Fruit fly (Drosophila melanogaster) whole organism, embryonic: Measurements from ENCODE around the gene Pebp1.

Experiments
- Atf-2 ChIP-seq: fragments of 200-800 bp; sonication (Bioruptor generic); optimal IDR thresholded peaks from 2 replicates; lab custom pipeline; 2016; ENCODE audit warnings: missing biosample characterization, missing genetic modification characterization
- Atf6 ChIP-seq: fragments of 200-800 bp; sonication (Bioruptor generic); IDR thresholded peaks from 2 replicates; pipeline ENCODE4 v1.3.6; 2022; ENCODE audit warnings: missing biosample characterization, missing genetic modification characterization
- BEAF-32 ChIP-seq: fragments of 200-800 bp; sonication (Bioruptor generic); optimal IDR thresholded peaks from 3 replicates; lab custom pipeline; 2017; ENCODE audit warnings: missing biosample characterization, missing genetic modification characterization, mild to moderate bottlenecking, moderate library complexity, missing genetic modification reagents
- Blimp-1 ChIP-seq: fragments of 200-800 bp; sonication (Bioruptor generic); optimal IDR thresholded peaks from 3 replicates; lab custom pipeline; 2018; ENCODE audit warnings: missing biosample characterization, missing genetic modification characterization, mild to moderate bottlenecking, moderate library complexity, missing genetic modification reagents
- BtbVII ChIP-seq: fragments of 200-800 bp; sonication (Bioruptor generic); optimal IDR thresholded peaks from 3 replicates; lab custom pipeline; 2017; ENCODE audit warnings: missing biosample characterization, mild to moderate bottlenecking, missing genetic modification characterization
- CG12659 ChIP-seq: fragments of 200-800 bp; sonication (Bioruptor generic); optimal IDR thresholded peaks from 3 replicates; lab custom pipeline; 2017; ENCODE audit warnings: mild to moderate bottlenecking, missing biosample characterization, missing genetic modification reagents, missing genetic modification characterization
- CG2116 ChIP-seq: fragments of 200-800 bp; sonication (Bioruptor generic); optimal IDR thresholded peaks from 3 replicates; lab custom pipeline; 2018; ENCODE audit warnings: missing biosample characterization, mild to moderate bottlenecking, missing genetic modification characterization
- CG2678 ChIP-seq: fragments of 200-800 bp; sonication (Bioruptor generic); optimal IDR thresholded peaks from 3 replicates; lab custom pipeline; 2019; ENCODE audit warnings: missing biosample characterization, mild to moderate bottlenecking, missing genetic modification characterization, moderate library complexity
- CG31365 ChIP-seq: fragments of 200-800 bp; sonication (Bioruptor generic); optimal IDR thresholded peaks from 2 replicates; lab custom pipeline; 2018; ENCODE audit warnings: missing biosample characterization, mild to moderate bottlenecking, missing genetic modification characterization
- CG3163 ChIP-seq: fragments of 200-800 bp; sonication (Bioruptor generic); optimal IDR thresholded peaks from 3 replicates; lab custom pipeline; 2016; ENCODE audit warnings: missing biosample characterization, missing genetic modification characterization
- CG33557 ChIP-seq: fragments of 200-800 bp; sonication (Bioruptor generic); optimal IDR thresholded peaks from 2 replicates; lab custom pipeline; 2019; ENCODE audit warnings: missing biosample characterization, mild to moderate bottlenecking, missing genetic modification characterization, moderate library complexity
- CG34422 ChIP-seq: fragments of 200-800 bp; sonication (Bioruptor generic); IDR thresholded peaks from 3 replicates; pipeline ENCODE4 v1.3.6; 2022; ENCODE audit warnings: missing biosample characterization, missing genetic modification characterization
- CG3847 ChIP-seq: fragments of 200-800 bp; sonication (Bioruptor generic); IDR thresholded peaks from 2 replicates; pipeline ENCODE4 v1.3.6; 2022; ENCODE audit warnings: missing biosample characterization, missing genetic modification characterization
- CG4328 ChIP-seq: fragments of 200-800 bp; sonication (Bioruptor generic); optimal IDR thresholded peaks from 3 replicates; lab custom pipeline; 2017; ENCODE audit warnings: missing biosample characterization, missing genetic modification reagents, missing genetic modification characterization
- CG4820 ChIP-seq: fragments of 200-800 bp; sonication (Bioruptor generic); optimal IDR thresholded peaks from 3 replicates; lab custom pipeline; 2016; ENCODE audit warnings: missing biosample characterization, missing genetic modification characterization
- CG8478 ChIP-seq: fragments of >200 bp; optimal IDR thresholded peaks from 2 replicates; lab custom pipeline; 2018
- CG9797 ChIP-seq: fragments of 200-800 bp; sonication (Bioruptor generic); optimal IDR thresholded peaks from 3 replicates; lab custom pipeline; 2018; ENCODE audit warnings: missing biosample characterization, mild to moderate bottlenecking, missing genetic modification characterization
- Dad ChIP-seq: fragments of 200-800 bp; sonication (Bioruptor generic); optimal IDR thresholded peaks from 3 replicates; lab custom pipeline; 2016; ENCODE audit warnings: missing biosample characterization, missing genetic modification characterization
- Deaf1 ChIP-seq: fragments of 200-800 bp; optimal IDR thresholded peaks from 3 replicates; lab custom pipeline; 2019; ENCODE audit warnings: missing biosample characterization, mild to moderate bottlenecking, missing genetic modification characterization, moderate library complexity
- Dp ChIP-seq: fragments of 200-800 bp; sonication (Bioruptor generic); optimal IDR thresholded peaks from 2 replicates; lab custom pipeline; 2018; ENCODE audit warnings: missing biosample characterization, mild to moderate bottlenecking, missing genetic modification characterization, moderate library complexity
- E2f2 ChIP-seq: fragments of 200-800 bp; sonication (Bioruptor generic); IDR thresholded peaks from 2 replicates; pipeline ENCODE4 v1.3.6; 2022; ENCODE audit warnings: missing biosample characterization, missing genetic modification characterization
- Jarid2 ChIP-seq: fragments of 200-800 bp; sonication (Bioruptor generic); optimal IDR thresholded peaks from 3 replicates; lab custom pipeline; 2017; ENCODE audit warnings: mild to moderate bottlenecking, missing biosample characterization, missing genetic modification reagents, missing genetic modification characterization
- Oli ChIP-seq: fragments of 200-800 bp; sonication (Bioruptor generic); optimal IDR thresholded peaks from 2 replicates; lab custom pipeline; 2018; ENCODE audit warnings: missing biosample characterization, mild to moderate bottlenecking, missing genetic modification characterization, moderate library complexity
- Ravus ChIP-seq: fragments of 200-800 bp; sonication (Bioruptor generic); IDR thresholded peaks from 2 replicates; pipeline ENCODE4 v1.3.6; 2022; ENCODE audit warnings: missing biosample characterization, missing genetic modification characterization
- Spps ChIP-seq: fragments of 200-800 bp; sonication (Bioruptor generic); optimal IDR thresholded peaks from 2 replicates; lab custom pipeline; 2018; ENCODE audit warnings: missing biosample characterization, mild to moderate bottlenecking, missing genetic modification characterization
- Trl ChIP-seq, 3 experiments: fragments of >200 bp in 2 of 3; fragments of 200-800 bp in 1 of 3; sonication (Bioruptor generic) in 1 of 3; optimal IDR thresholded peaks; 2 replicates in 1 of 3; 3 replicates in 2 of 3; lab custom pipeline; 2016 to 2017; ENCODE audit warnings: missing biosample characterization in 1 of 3, missing genetic modification characterization in 1 of 3
- amos ChIP-seq: fragments of 200-800 bp; sonication (Bioruptor generic); IDR thresholded peaks from 2 replicates; pipeline ENCODE4 v1.3.6; 2022; ENCODE audit warnings: missing biosample characterization, missing genetic modification characterization; ENCODE audit not compliant: partially characterized antibody
- ash1 ChIP-seq: fragments of 200-800 bp; sonication (Bioruptor generic); optimal IDR thresholded peaks from 2 replicates; lab custom pipeline; 2018; ENCODE audit warnings: missing biosample characterization, mild to moderate bottlenecking, missing genetic modification characterization
- bcd ChIP-seq: fragments of 200-800 bp; sonication (Bioruptor generic); optimal IDR thresholded peaks from 2 replicates; lab custom pipeline; 2017; ENCODE audit warnings: missing biosample characterization, mild to moderate bottlenecking, missing genetic modification characterization
- chm ChIP-seq: fragments of 200-800 bp; sonication (Bioruptor generic); IDR thresholded peaks from 2 replicates; pipeline ENCODE4 v1.3.6; 2022; ENCODE audit warnings: missing biosample characterization, missing genetic modification characterization
- chn ChIP-seq: fragments of 200-800 bp; sonication (Bioruptor generic); optimal IDR thresholded peaks from 2 replicates; lab custom pipeline; 2016; ENCODE audit warnings: missing biosample characterization, missing genetic modification characterization
- crc ChIP-seq: fragments of 200-800 bp; sonication (Bioruptor generic); optimal IDR thresholded peaks from 2 replicates; lab custom pipeline; 2016; ENCODE audit warnings: missing biosample characterization, missing genetic modification characterization
- fd3F ChIP-seq: fragments of 200-800 bp; sonication (Bioruptor generic); optimal IDR thresholded peaks from 2 replicates; lab custom pipeline; 2018; ENCODE audit warnings: missing biosample characterization, mild to moderate bottlenecking, missing genetic modification characterization, moderate library complexity
- fru ChIP-seq: fragments of >200 bp; optimal IDR thresholded peaks from 2 replicates; lab custom pipeline; 2017
- gfzf ChIP-seq: fragments of 200-800 bp; sonication (Bioruptor generic); optimal IDR thresholded peaks from 2 replicates; lab custom pipeline; 2016; ENCODE audit warnings: missing biosample characterization, mild to moderate bottlenecking, missing genetic modification characterization, moderate library complexity
- grn ChIP-seq: fragments of 200-800 bp; sonication (Bioruptor generic); optimal IDR thresholded peaks from 3 replicates; lab custom pipeline; 2017; ENCODE audit warnings: missing biosample characterization, missing genetic modification characterization
- jigr1 ChIP-seq: fragments of 200-800 bp; sonication (Bioruptor generic); IDR thresholded peaks from 3 replicates; pipeline ENCODE4 v1.3.6; 2022; ENCODE audit warnings: missing biosample characterization, missing genetic modification characterization
- mirr ChIP-seq: fragments of 200-800 bp; sonication (Bioruptor generic); optimal IDR thresholded peaks from 3 replicates; lab custom pipeline; 2018; ENCODE audit warnings: missing biosample characterization, mild to moderate bottlenecking, missing genetic modification characterization
- nau ChIP-seq: fragments of 200-800 bp; sonication (Bioruptor generic); optimal IDR thresholded peaks from 3 replicates; lab custom pipeline; 2017; ENCODE audit warnings: missing biosample characterization, mild to moderate bottlenecking, missing genetic modification characterization, missing genetic modification reagents
- nerfin-1 ChIP-seq: fragments of 200-800 bp; sonication (Bioruptor generic); optimal IDR thresholded peaks from 3 replicates; lab custom pipeline; 2019; ENCODE audit warnings: missing biosample characterization, mild to moderate bottlenecking, missing genetic modification characterization, moderate library complexity
- oc ChIP-seq: fragments of 200-800 bp; sonication (Bioruptor generic); optimal IDR thresholded peaks from 2 replicates; lab custom pipeline; 2018; ENCODE audit warnings: missing biosample characterization, mild to moderate bottlenecking, missing genetic modification characterization, moderate library complexity
- otp ChIP-seq: fragments of 200-800 bp; sonication (Bioruptor generic); IDR thresholded peaks from 3 replicates; pipeline ENCODE4, ENCODE4 v1.3.6; 2022; ENCODE audit warnings: missing biosample characterization, missing genetic modification characterization
- phol ChIP-seq: fragments of 200-800 bp; sonication (Bioruptor generic); optimal IDR thresholded peaks from 3 replicates; lab custom pipeline; 2018; ENCODE audit warnings: missing biosample characterization, mild to moderate bottlenecking, missing genetic modification characterization, moderate library complexity
- prd ChIP-seq, 3 experiments: fragments of >200 bp in 2 of 3; fragments of 200-800 bp in 1 of 3; sonication (Bioruptor generic) in 1 of 3; optimal IDR thresholded peaks in 2 of 3; IDR thresholded peaks in 1 of 3; 2 replicates in 2 of 3; 3 replicates in 1 of 3; pipeline versions ENCODE4 v1.3.6 to Lab custom; 2017 to 2022; ENCODE audit warnings: missing biosample characterization in 1 of 3, missing genetic modification characterization in 1 of 3
- psq ChIP-seq: fragments of 200-800 bp; sonication (Bioruptor generic); optimal IDR thresholded peaks from 2 replicates; lab custom pipeline; 2017; ENCODE audit warnings: missing biosample characterization, missing genetic modification characterization
- sqz ChIP-seq: fragments of 200-800 bp; sonication (Bioruptor generic); optimal IDR thresholded peaks from 3 replicates; lab custom pipeline; 2018; ENCODE audit warnings: missing biosample characterization, mild to moderate bottlenecking, missing genetic modification characterization
- trem ChIP-seq: fragments of 200-800 bp; optimal IDR thresholded peaks from 3 replicates; lab custom pipeline; 2019; ENCODE audit warnings: missing biosample characterization, mild to moderate bottlenecking, missing genetic modification characterization, moderate library complexity

Gene Pebp1

DNA sequence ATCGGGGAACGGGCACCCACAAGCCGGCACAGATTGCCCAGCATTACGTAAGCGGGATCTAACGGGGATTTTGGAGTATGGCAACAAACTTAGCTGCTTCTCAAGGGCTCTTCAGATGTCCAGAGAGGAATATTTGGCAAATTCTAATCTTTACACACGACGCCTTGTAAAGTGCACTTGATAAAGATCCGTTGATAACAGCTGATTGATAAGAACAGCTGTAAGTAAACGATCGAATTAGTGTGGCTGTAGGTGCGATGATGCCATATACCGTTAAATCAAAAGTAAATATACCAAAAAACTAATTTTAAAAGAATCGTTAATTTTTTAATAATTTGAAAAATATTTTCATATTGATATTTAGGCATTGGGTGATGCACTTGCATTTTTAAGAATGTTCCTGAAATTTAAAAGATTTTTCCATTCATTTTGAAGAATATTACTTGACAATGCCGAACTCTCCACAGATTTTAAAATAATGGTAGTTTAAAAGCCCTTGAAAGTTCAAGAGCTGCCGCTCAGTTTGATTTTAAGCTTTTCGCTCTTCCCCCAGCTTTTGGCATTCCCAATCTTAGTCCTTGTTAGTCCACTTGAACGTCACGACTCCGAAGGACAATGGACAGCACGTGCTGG, 2.2 kb downstream of the Pebp1 start, which contains the start of the genes CG5377 and Nrx-1 (continued):
- no peak for TF ChIP-seq oc
- peak; percentile 60 for TF ChIP-seq Dp (GFP tag; lab: Kevin White, UChicago)
- no peak for TF ChIP-seq CG31365 (tag; lab: Kevin White, UChicago)
- no peak for TF ChIP-seq prd (optimal IDR thresholded peaks at IDR 0.05; lab: Kevin White, UChicago)
- TF ChIP-seq prd (GFP tag; IDR thresholded peaks at IDR 0.05; lab: Robert Waterston, UW), result no peak
- TF ChIP-seq nau (GFP tag; lab: Kevin White, UChicago), result no peak
- TF ChIP-seq CG34422 (GFP tag; lab: Robert Waterston, UW), result peak; percentile 6; the same call in 1 of the 3 replicates
- peak; percentile 23 for TF ChIP-seq trem (tag; lab: Kevin White, UChicago)
- peak; percentile 7 for TF ChIP-seq BEAF-32 (GFP tag; lab: Kevin White, UChicago)
- TF ChIP-seq E2f2 (GFP tag; lab: Robert Waterston, UW), result peak; percentile 59
- TF ChIP-seq jigr1 (GFP tag; lab: Robert Waterston, UW), result no peak
- no peak for TF ChIP-seq CG2678
- TF ChIP-seq fru (lab: Kevin White, UChicago), result no peak
- no peak for TF ChIP-seq sqz (GFP tag; lab: Kevin White, UChicago)
- no peak for TF ChIP-seq CG4328 (GFP tag; lab: Kevin White, UChicago)
- peak; percentile 65 for TF ChIP-seq gfzf (GFP tag; lab: Kevin White, UChicago)
- TF ChIP-seq chn (GFP tag; lab: Kevin White, UChicago), result no peak
- TF ChIP-seq psq, result no peak
- TF ChIP-seq nerfin-1, result no peak
- peak; percentile 21 for TF ChIP-seq phol (tag; lab: Kevin White, UChicago)
- TF ChIP-seq Jarid2 (GFP tag; lab: Kevin White, UChicago), result no peak
- TF ChIP-seq CG9797 (GFP tag; lab: Kevin White, UChicago), result peak; percentile 74
- no peak for TF ChIP-seq Oli (tag; lab: Kevin White, UChicago)
- no peak for TF ChIP-seq Blimp-1
- TF ChIP-seq grn (GFP tag; lab: Kevin White, UChicago), result peak; percentile 92

- TF ChIP-seq CG33557 (GFP tag; lab: Kevin White, UChicago), result no peak
- TF ChIP-seq Deaf1, result peak; percentile 70
- TF ChIP-seq CG2116, result peak; percentile 39
- TF ChIP-seq CG4820 (GFP tag; lab: Kevin White, UChicago), result peak; percentile 78
- peak; percentile 81 for TF ChIP-seq mirr (GFP tag; lab: Kevin White, UChicago)
- TF ChIP-seq fd3F (GFP tag; lab: Kevin White, UChicago), result peak; percentile 87
- peak; percentile 87 for TF ChIP-seq CG12659
- peak; percentile 37; the same call in 1 of the 3 replicates for TF ChIP-seq otp (GFP tag; lab: Robert Waterston, UW)
- TF ChIP-seq CG3847 (GFP tag; lab: Robert Waterston, UW), result peak; percentile 88
- peak; percentile 77 for TF ChIP-seq Dad (GFP tag; lab: Kevin White, UChicago)
- peak; percentile 71; the same call in 1 of the 2 replicates for TF ChIP-seq chm (GFP tag; lab: Robert Waterston, UW)
- TF ChIP-seq Spps (tag; lab: Kevin White, UChicago), result peak; percentile 11
- peak; percentile 62 for TF ChIP-seq Ravus
- no peak for TF ChIP-seq gfzf (GFP tag; lab: Kevin White, UChicago)
- peak; percentile 83 for TF ChIP-seq crc
- TF ChIP-seq ash1 (GFP tag; lab: Kevin White, UChicago), result peak; percentile 50
- TF ChIP-seq bcd (GFP tag; lab: Kevin White, UChicago), result peak; percentile 86
- TF ChIP-seq CG8478 (lab: Kevin White, UChicago), result peak; percentile 67
- peak; percentile 71 for TF ChIP-seq CG3163
- TF ChIP-seq Atf6, result peak; percentile 90
- TF ChIP-seq CG2678, result peak; percentile 94
- peak; percentile 88 for TF ChIP-seq BtbVII (GFP tag; lab: Kevin White, UChicago)
- TF ChIP-seq amos (GFP tag; lab: Robert Waterston, UW), result no peak
- no peak for TF ChIP-seq Trl (optimal IDR thresholded peaks at IDR 0.05; lab: Kevin White, UChicago)
- TF ChIP-seq Trl (GFP tag; optimal IDR thresholded peaks at IDR 0.05; lab: Kevin White, UChicago), result peak; percentile 91
- TF ChIP-seq Atf-2 (GFP tag; lab: Kevin White, UChicago), result peak; percentile 78
Measured at dm6 chr3R:22468829-22469487, 3.1 kb downstream of the Pebp1 start.
